Worm (Caenorhabditis elegans): ENCODE measurements around the gene agl-1.

DNA sequence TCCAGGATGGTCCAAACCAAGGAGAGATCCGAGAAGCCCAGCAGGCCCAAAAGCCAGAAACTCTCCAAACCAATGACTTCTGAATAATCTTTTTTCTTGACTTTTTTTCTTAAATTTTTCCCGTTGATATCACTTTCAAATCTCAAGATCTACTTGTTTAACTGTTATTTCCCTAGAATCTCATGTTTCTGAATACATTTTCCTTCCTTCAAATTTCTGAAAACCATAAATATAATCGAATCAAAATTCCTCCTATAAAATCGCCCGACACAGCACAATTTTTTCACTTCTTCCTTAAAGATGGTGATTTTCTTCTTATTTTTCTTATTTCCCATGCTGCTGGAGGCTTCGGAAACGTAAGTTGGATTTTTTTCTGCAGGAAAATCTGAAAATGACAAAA lies 30.3 kb upstream of the agl-1 start, which contains the start of gene F26H11.8:
- TF ChIP-seq tbx-37 (GFP tag; conservative IDR thresholded peaks at IDR 0.05) (no peak), sea-1 (GFP tag; conservative IDR thresholded peaks at IDR 0.05) (no peak), flt-1 (GFP tag; IDR thresholded peaks at IDR 0.05) (no peak)

Data from whole organism, early embryonic.